Worm (Caenorhabditis elegans): ENCODE data around the gene morc-1.

The morc-1 gene

ce11 chrIII:5160803-5161202 lies 45.9 kb downstream of the morc-1 start:
- TF ChIP-seq nhr-85 (tag) (no peak), C04F5.9 (tag; optimal IDR thresholded peaks at IDR 0.05) (no peak), skn-1 (tag; optimal IDR thresholded peaks at IDR 0.05) (no peak), lin-39 (tag; optimal IDR thresholded peaks at IDR 0.05) (no peak), blmp-1 (tag; optimal IDR thresholded peaks at IDR 0.05) (no peak), aha-1 (tag; optimal IDR thresholded peaks at IDR 0.05) (no peak), isw-1 (GFP tag; IDR thresholded peaks at IDR 0.05) (no peak), nhr-47 (tag; optimal IDR thresholded peaks at IDR 0.05) (no peak), pag-3 (tag; optimal IDR thresholded peaks at IDR 0.05; ENCODE audit: borderline replicate concordance, insufficient read depth) (no peak), fos-1 (tag; optimal IDR thresholded peaks at IDR 0.05) (no peak), nhr-11 (tag; optimal IDR thresholded peaks at IDR 0.05) (no peak), ets-5 (GFP tag; IDR thresholded peaks at IDR 0.05) (no peak), zip-4 (GFP tag; optimal IDR thresholded peaks at IDR 0.05) (no peak), ceh-8 (GFP tag; optimal IDR thresholded peaks at IDR 0.05) (no peak), fkh-4 (tag; optimal IDR thresholded peaks at IDR 0.05; ENCODE audit: borderline replicate concordance) (no peak), ceh-88 (GFP tag; IDR thresholded peaks at IDR 0.05) (no peak), efl-3 (GFP tag; optimal IDR thresholded peaks at IDR 0.05) (no peak), sup-37 (GFP tag; optimal IDR thresholded peaks at IDR 0.05) (no peak)

ce11 chrIII:5159505-5159904 lies 47.2 kb downstream of the morc-1 start, which contains the start of gene T10F2.5:
T10F2.5 (minus strand) TSS chrIII:5159605.
- TF ChIP-seq blmp-1 (tag; optimal IDR thresholded peaks at IDR 0.05) (no peak), lin-15B (tag; optimal IDR thresholded peaks at IDR 0.05) (no peak), zag-1 (tag; optimal IDR thresholded peaks at IDR 0.05) (no peak), egl-13 (tag; optimal IDR thresholded peaks at IDR 0.05) (no peak), tlp-1 (tag; optimal IDR thresholded peaks at IDR 0.05) (no peak)

DNA sequence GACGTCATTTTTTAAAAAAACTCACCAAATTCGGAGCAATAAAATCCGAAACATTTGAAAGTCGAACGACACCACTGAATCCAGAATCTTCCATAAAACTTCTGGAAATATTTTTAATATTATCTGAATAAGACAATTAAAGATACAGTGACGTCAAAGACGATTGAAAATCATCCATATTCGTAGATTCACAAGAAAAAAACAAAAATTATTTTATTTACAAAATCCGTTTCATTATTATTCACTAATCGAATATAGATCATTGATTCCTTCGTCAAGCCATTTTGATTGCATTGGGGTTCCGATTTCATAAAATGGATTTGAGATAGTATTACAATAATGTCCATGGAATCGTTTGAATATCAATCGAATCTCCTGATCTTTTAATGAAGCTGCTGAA lies 48.0 kb downstream of the morc-1 start, which contains the start of gene oxy-4:
oxy-4 (minus strand) TSS at position 101 of the 400 bp plus-strand sequence.
- no peak for TF ChIP-seq fkh-4 (tag; optimal IDR thresholded peaks at IDR 0.05; ENCODE audit: borderline replicate concordance)
- no peak for TF ChIP-seq aly-2 (tag; optimal IDR thresholded peaks at IDR 0.05)
- TF ChIP-seq nhr-28 (tag; optimal IDR thresholded peaks at IDR 0.05) = no peak
- TF ChIP-seq sox-4 (tag; optimal IDR thresholded peaks at IDR 0.05) = no peak
- TF ChIP-seq lin-35 (GFP tag; optimal IDR thresholded peaks at IDR 0.05) = no peak
- TF ChIP-seq nhr-90 (tag; optimal IDR thresholded peaks at IDR 0.05; ENCODE audit: poor library complexity) = no peak

- TF ChIP-seq fkh-10 (GFP tag; optimal IDR thresholded peaks at IDR 0.05) (no peak), lsy-2 (tag; optimal IDR thresholded peaks at IDR 0.05) (no peak), sup-37 (GFP tag; optimal IDR thresholded peaks at IDR 0.05) (no peak), pag-3 (tag; optimal IDR thresholded peaks at IDR 0.05; ENCODE audit: borderline replicate concordance, insufficient read depth) (no peak), fkh-8 (tag; optimal IDR thresholded peaks at IDR 0.05) (no peak), xbp-1 (tag; optimal IDR thresholded peaks at IDR 0.05) (no peak), rnt-1 (tag; optimal IDR thresholded peaks at IDR 0.05) (no peak), nhr-11 (tag; optimal IDR thresholded peaks at IDR 0.05) (no peak), lin-39 (tag; optimal IDR thresholded peaks at IDR 0.05) (no peak), efl-1 (optimal IDR thresholded peaks at IDR 0.05) (no peak), efl-1 (GFP tag; optimal IDR thresholded peaks at IDR 0.05 in 1 of 2) (no peak), efl-3 (GFP tag; optimal IDR thresholded peaks at IDR 0.05) (no peak), jun-1 (tag; optimal IDR thresholded peaks at IDR 0.05) (no peak), F16B12.6 (tag; optimal IDR thresholded peaks at IDR 0.05) (no peak), nhr-20 (tag; optimal IDR thresholded peaks at IDR 0.05) (no peak), mdl-1 (tag; optimal IDR thresholded peaks at IDR 0.05) (no peak), nhr-71 (tag; optimal IDR thresholded peaks at IDR 0.05) (no peak), elt-2 (tag; optimal IDR thresholded peaks at IDR 0.05) (no peak), pax-3 (tag; optimal IDR thresholded peaks at IDR 0.05) (no peak), ceh-82 (tag; optimal IDR thresholded peaks at IDR 0.05) (no peak), unc-130 (tag; optimal IDR thresholded peaks at IDR 0.05) (no peak)
Observed at ce11 chrIII:5155393-5155792, 51.3 kb downstream of the morc-1 start.
